Worm (Caenorhabditis elegans) whole organism, L4 larva: ENCODE measurements around the gene irld-17.

ENCODE experiments used
- Y5F2A.4 ChIP-seq: fragments of 200-800 bp; sonication (Bioruptor generic); optimal IDR thresholded peaks from 2 replicates; lab custom pipeline; 2018; ENCODE audit warnings: mild to moderate bottlenecking, missing genetic modification characterization, missing compliant biosample characterization
- aha-1 ChIP-seq: fragments of 150-350 bp; peaks from one replicate; lab custom pipeline; 2014; ENCODE audit warnings: missing biosample characterization, missing genetic modification characterization
- aly-2 ChIP-seq: sonication (generic microtip); optimal IDR thresholded peaks from 2 replicates; lab custom pipeline; 2018; ENCODE audit warnings: missing biosample characterization, missing genetic modification characterization
- ceh-62 ChIP-seq: sonication (generic microtip); optimal IDR thresholded peaks from 2 replicates; lab custom pipeline; 2017; ENCODE audit warnings: missing biosample characterization, missing genetic modification characterization
- egl-43 ChIP-seq: fragments of 200-800 bp; sonication (Bioruptor generic); IDR thresholded peaks from 2 replicates; pipeline ENCODE4 v1.3.6; 2022; ENCODE audit warnings: missing genetic modification reagents, missing genetic modification characterization, missing compliant biosample characterization
- lsy-2 ChIP-seq, 2 experiments: fragments of 150-350 bp in 1 of 2; sonication (generic microtip) in 1 of 2; optimal IDR thresholded peaks; 2 replicates each; lab custom pipeline; 2014 to 2017; ENCODE audit warnings: missing biosample characterization in 2 of 2, missing genetic modification characterization in 2 of 2
- nhr-11 ChIP-seq: fragments of 150-350 bp; optimal IDR thresholded peaks from 2 replicates; lab custom pipeline; 2014; ENCODE audit warnings: missing biosample characterization, missing genetic modification characterization
- nhr-77 ChIP-seq: fragments of 150-350 bp; optimal IDR thresholded peaks from 2 replicates; lab custom pipeline; 2014; ENCODE audit warnings: missing biosample characterization, missing genetic modification characterization
- pha-4 ChIP-seq, 2 experiments: fragments of 150-350 bp in 1 of 2; fragments of 200-800 bp in 1 of 2; sonication (Bioruptor generic) in 1 of 2; IDR thresholded peaks in 1 of 2; optimal IDR thresholded peaks in 1 of 2; 2 replicates each; pipeline versions ENCODE4 v1.3.6 to Lab custom; 2014 to 2022; ENCODE audit warnings: missing genetic modification characterization in 2 of 2, missing genetic modification reagents in 2 of 2, missing biosample characterization in 1 of 2, missing compliant biosample characterization in 1 of 2
- unc-39 ChIP-seq: sonication (generic microtip); optimal IDR thresholded peaks from 2 replicates; lab custom pipeline; 2017; ENCODE audit warnings: missing biosample characterization, missing genetic modification characterization

DNA sequence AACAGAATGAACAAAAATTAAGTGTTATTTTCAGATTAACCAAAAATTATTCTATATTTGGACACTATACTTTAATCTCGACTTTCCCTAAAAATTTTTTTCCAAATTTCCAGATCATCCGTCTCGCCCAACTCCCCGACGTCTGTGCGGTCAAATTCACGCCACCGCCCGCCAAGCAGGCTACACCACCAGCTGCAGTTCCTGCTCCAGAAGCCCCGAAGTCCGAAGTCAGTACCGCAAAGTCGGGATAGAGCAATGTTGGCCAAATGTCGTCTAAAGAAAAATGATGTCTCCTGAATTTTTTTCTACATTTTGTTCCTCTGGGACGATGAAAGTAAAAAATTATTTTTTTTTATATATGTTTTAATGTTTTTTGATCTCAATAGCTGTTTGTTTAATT, 11.0 kb downstream of the irld-17 start:
- TF ChIP-seq aly-2 (tag; lab: Kevin White, UChicago): no peak
- TF ChIP-seq unc-39: no peak
- no peak for TF ChIP-seq nhr-11 (tag; lab: Kevin White, UChicago)
- no peak for TF ChIP-seq pha-4 (GFP tag; IDR thresholded peaks at IDR 0.05; lab: Robert Waterston, UW)
- no peak for TF ChIP-seq pha-4 (tag; optimal IDR thresholded peaks at IDR 0.05; lab: Kevin White, UChicago)
- no peak for TF ChIP-seq nhr-77 (tag; lab: Kevin White, UChicago)
- TF ChIP-seq Y5F2A.4 (GFP tag; lab: Kevin White, UChicago): no peak
- no peak for TF ChIP-seq aha-1 (tag; lab: Kevin White, UChicago)
- no peak for TF ChIP-seq lsy-2 (tag; optimal IDR thresholded peaks at IDR 0.05; lab: Kevin White, UChicago)
- no peak for TF ChIP-seq egl-43 (GFP tag; lab: Robert Waterston, UW)
- TF ChIP-seq ceh-62 (tag; lab: Kevin White, UChicago): no peak
